Worm (Caenorhabditis elegans) whole organism, L1 larva: Measurements from ENCODE around the gene scly-1.

Experiments
- ama-1 ChIP-seq: fragments of 150-350 bp; optimal IDR thresholded peaks from 2 replicates; lab custom pipeline; 2014
- ceh-82 ChIP-seq, 3 experiments: fragments of 150-350 bp in 1 of 3; sonication (generic microtip) in 2 of 3; optimal IDR thresholded peaks; 2 replicates each; lab custom pipeline; 2014 to 2017; ENCODE audit warnings: missing biosample characterization in 3 of 3, missing genetic modification characterization in 3 of 3
- ces-1 ChIP-seq: fragments of 150-350 bp; optimal IDR thresholded peaks from 2 replicates; lab custom pipeline; 2014; ENCODE audit warnings: missing biosample characterization, missing genetic modification reagents, missing genetic modification characterization
- egl-27 ChIP-seq, 2 experiments: fragments of 150-350 bp in 1 of 2; sonication (generic microtip); optimal IDR thresholded peaks; 3 replicates each; lab custom pipeline; 2017 to 2018; ENCODE audit warnings: missing biosample characterization in 2 of 2, missing genetic modification characterization in 2 of 2, missing genetic modification reagents in 2 of 2
- lin-14 ChIP-seq: fragments of 200-800 bp; sonication (Bioruptor generic); optimal IDR thresholded peaks from 2 replicates; lab custom pipeline; 2018; ENCODE audit warnings: mild to moderate bottlenecking, missing genetic modification characterization, moderate library complexity, missing compliant biosample characterization
- mep-1 ChIP-seq: fragments of 150-350 bp; optimal IDR thresholded peaks from 2 replicates; lab custom pipeline; 2014; ENCODE audit warnings: missing biosample characterization, missing genetic modification characterization
- nhr-12 ChIP-seq: sonication (generic microtip); optimal IDR thresholded peaks from 2 replicates; lab custom pipeline; 2017; ENCODE audit warnings: missing biosample characterization, missing genetic modification characterization
- nhr-19 ChIP-seq: fragments of 200-800 bp; sonication (Bioruptor generic); conservative IDR thresholded peaks from 2 replicates; pipeline ENCODE4 v1.3.6; 2022; ENCODE audit warnings: missing genetic modification characterization, missing compliant biosample characterization
- nhr-28 ChIP-seq: fragments of 150-350 bp; optimal IDR thresholded peaks from 2 replicates; lab custom pipeline; 2014; ENCODE audit warnings: missing biosample characterization, missing genetic modification characterization
- snpc-4 ChIP-seq: fragments of 150-350 bp; optimal IDR thresholded peaks from 2 replicates; lab custom pipeline; 2014; ENCODE audit warnings: missing biosample characterization, missing genetic modification characterization
- unc-30 ChIP-seq: sonication (generic microtip); optimal IDR thresholded peaks from 2 replicates; lab custom pipeline; 2017; ENCODE audit warnings: missing biosample characterization, missing genetic modification characterization
- unc-62 ChIP-seq: fragments of 150-350 bp; optimal IDR thresholded peaks from 2 replicates; lab custom pipeline; 2014; ENCODE audit warnings: missing biosample characterization, missing genetic modification reagents, missing genetic modification characterization

DNA sequence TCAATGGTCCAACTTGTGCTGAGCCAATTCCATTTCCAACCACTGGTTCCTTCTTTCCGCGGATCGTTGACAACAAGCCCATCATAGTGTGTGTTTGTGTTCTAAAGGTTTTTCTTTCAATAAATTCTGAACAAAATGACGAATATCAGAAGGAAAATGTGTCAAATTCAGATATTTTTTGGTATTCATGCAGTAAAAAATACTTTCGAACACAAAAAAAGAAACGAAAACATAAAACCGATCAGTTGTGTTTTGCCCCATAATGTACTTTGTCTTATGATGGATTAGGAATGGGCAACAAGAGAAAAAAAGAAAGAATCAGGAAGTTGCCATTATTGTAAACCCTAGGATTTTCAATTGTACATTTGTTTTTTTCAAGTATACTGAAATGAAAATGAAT, 28.3 kb upstream of the scly-1 start, which contains the start of gene glb-10:
- TF ChIP-seq lin-14 (GFP tag; lab: Kevin White, UChicago), result no peak
- no peak for TF ChIP-seq unc-30
- no peak for TF ChIP-seq egl-27 (tag; optimal IDR thresholded peaks at IDR 0.05; lab: Kevin White, UChicago)
- no peak for TF ChIP-seq nhr-12
- TF ChIP-seq ama-1 (lab: Kevin White, UChicago), result no peak
- TF ChIP-seq ceh-82 (tag; optimal IDR thresholded peaks at IDR 0.05; lab: Kevin White, UChicago), result no peak
- TF ChIP-seq ces-1 (GFP tag; lab: Kevin White, UChicago), result no peak
- TF ChIP-seq unc-62 (GFP tag; lab: Kevin White, UChicago), result no peak
- TF ChIP-seq mep-1 (tag; lab: Kevin White, UChicago), result no peak
- no peak for TF ChIP-seq nhr-19 (GFP tag; lab: Robert Waterston, UW)
- TF ChIP-seq nhr-28 (tag; lab: Kevin White, UChicago), result no peak
- TF ChIP-seq snpc-4 (tag; lab: Kevin White, UChicago), result no peak
